Worm (Caenorhabditis elegans) whole organism, midembryonic: ENCODE measurements around the gene Y37D8A.5.

Source experiments
- T22C8.4 ChIP-seq: fragments of 200-800 bp; sonication (Bioruptor generic); IDR thresholded peaks from 2 replicates; pipeline ENCODE4 v1.3.6; 2022; ENCODE audit warnings: missing genetic modification characterization, missing compliant biosample characterization
- flt-1 ChIP-seq: fragments of 200-800 bp; sonication (Bioruptor generic); IDR thresholded peaks from 2 replicates; pipeline ENCODE4 v1.3.6; 2022; ENCODE audit warnings: missing genetic modification characterization, missing compliant biosample characterization
- klf-2 ChIP-seq: fragments of 200-800 bp; sonication (Bioruptor generic); conservative IDR thresholded peaks from 2 replicates; pipeline ENCODE4 v1.3.6; 2022; ENCODE audit warnings: missing genetic modification reagents, missing genetic modification characterization, missing compliant biosample characterization
- med-1 ChIP-seq: sonication (generic microtip); optimal IDR thresholded peaks from 2 replicates; lab custom pipeline; 2017; ENCODE audit warnings: missing genetic modification characterization, mild to moderate bottlenecking, missing compliant biosample characterization, antibody characterized with exemption, missing genetic modification reagents; ENCODE audit not compliant: insufficient read depth
- ref-1 ChIP-seq: fragments of 200-800 bp; sonication (Bioruptor generic); conservative IDR thresholded peaks from 2 replicates; pipeline ENCODE4 v1.3.6; 2022; ENCODE audit warnings: missing genetic modification reagents, missing genetic modification characterization, missing compliant biosample characterization
- tab-1 ChIP-seq: fragments of 200-800 bp; sonication (Bioruptor generic); IDR thresholded peaks from 2 replicates; pipeline ENCODE4 v1.3.6; 2022; ENCODE audit warnings: missing genetic modification characterization, missing compliant biosample characterization
- ztf-23 ChIP-seq: fragments of 200-800 bp; sonication (Bioruptor generic); IDR thresholded peaks from 2 replicates; pipeline ENCODE4 v1.3.6; 2022; ENCODE audit warnings: missing genetic modification reagents, missing genetic modification characterization, missing compliant biosample characterization
- ztf-29 ChIP-seq: fragments of 200-800 bp; sonication (Bioruptor generic); IDR thresholded peaks from 2 replicates; pipeline ENCODE4 v1.3.6; 2022; ENCODE audit warnings: missing genetic modification reagents, missing genetic modification characterization, missing compliant biosample characterization

DNA sequence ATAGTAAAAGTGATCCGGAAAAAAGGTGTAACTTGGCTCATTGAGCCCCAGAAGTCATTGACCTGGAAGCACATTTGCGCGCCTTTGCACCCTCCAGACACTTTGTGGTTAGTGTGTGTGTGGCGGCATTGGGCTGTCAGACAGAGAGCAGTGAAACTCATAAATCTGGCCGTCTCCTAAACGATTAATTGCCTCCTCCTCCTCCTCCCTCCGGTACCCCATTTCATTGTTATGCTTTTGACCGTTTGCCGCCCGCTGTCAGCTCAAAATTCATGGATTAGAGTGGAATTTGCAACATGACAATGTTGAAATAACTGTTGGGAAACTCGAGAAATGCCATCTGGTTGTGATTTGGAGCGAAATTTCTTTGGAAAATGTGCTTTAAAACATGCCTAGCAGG, 48.8 kb upstream of the Y37D8A.5 start:
- TF ChIP-seq flt-1 (GFP tag; lab: Robert Waterston, UW) (no peak), ztf-23 (GFP tag; lab: Robert Waterston, UW) (no peak), tab-1 (GFP tag; lab: Robert Waterston, UW) (no peak), T22C8.4 (GFP tag; lab: Robert Waterston, UW) (no peak), ref-1 (GFP tag; lab: Robert Waterston, UW) (no peak), klf-2 (no peak), med-1 (no peak), ztf-29 (GFP tag; lab: Robert Waterston, UW) (no peak)
